Worm (Caenorhabditis elegans) whole organism, L2 larva: ENCODE data around the gene nlp-31.

Source experiments
- C34F6.9 ChIP-seq: fragments of 150-350 bp; optimal IDR thresholded peaks from 2 replicates; lab custom pipeline; 2014; ENCODE audit warnings: missing biosample characterization, missing genetic modification characterization
- F13H6.1 ChIP-seq: sonication (generic microtip); optimal IDR thresholded peaks from 2 replicates; lab custom pipeline; 2016; ENCODE audit warnings: missing genetic modification characterization, missing compliant biosample characterization
- R02D3.7 ChIP-seq: fragments of 150-350 bp; optimal IDR thresholded peaks from 2 replicates; lab custom pipeline; 2014; ENCODE audit warnings: missing biosample characterization, missing genetic modification characterization
- Y55F3AM.14 ChIP-seq: fragments of 200-800 bp; sonication (Bioruptor generic); optimal IDR thresholded peaks from 2 replicates; lab custom pipeline; 2018; ENCODE audit warnings: mild to moderate bottlenecking, missing genetic modification characterization, missing compliant biosample characterization
- ZK546.5 ChIP-seq: sonication (generic microtip); optimal IDR thresholded peaks from 2 replicates; lab custom pipeline; 2017; ENCODE audit warnings: missing biosample characterization, missing genetic modification characterization
- alr-1 ChIP-seq: fragments of 150-350 bp; optimal IDR thresholded peaks from 2 replicates; lab custom pipeline; 2014; ENCODE audit warnings: missing biosample characterization, missing genetic modification characterization
- aly-2 ChIP-seq: fragments of 150-350 bp; optimal IDR thresholded peaks from 2 replicates; lab custom pipeline; 2014; ENCODE audit warnings: missing biosample characterization, missing genetic modification characterization
- ama-1 ChIP-seq: fragments of 150-350 bp; optimal IDR thresholded peaks from 2 replicates; lab custom pipeline; 2018; ENCODE audit warnings: inconsistent platforms
- blmp-1 ChIP-seq: sonication (generic microtip); optimal IDR thresholded peaks from 2 replicates; lab custom pipeline; 2017; ENCODE audit warnings: missing genetic modification characterization, mild to moderate bottlenecking, missing compliant biosample characterization, antibody characterized with exemption, moderate library complexity; ENCODE audit not compliant: insufficient read depth
- ceh-16 ChIP-seq: fragments of 150-350 bp; optimal IDR thresholded peaks from 2 replicates; lab custom pipeline; 2014; ENCODE audit warnings: missing biosample characterization, missing genetic modification characterization
- ceh-82 ChIP-seq: fragments of 150-350 bp; optimal IDR thresholded peaks from 2 replicates; lab custom pipeline; 2014; ENCODE audit warnings: missing biosample characterization, missing genetic modification characterization
- crh-2 ChIP-seq: sonication (generic microtip); optimal IDR thresholded peaks from 2 replicates; lab custom pipeline; 2017; ENCODE audit warnings: missing biosample characterization, missing genetic modification characterization
- dmd-4 ChIP-seq: sonication (generic microtip); optimal IDR thresholded peaks from 2 replicates; lab custom pipeline; 2017; ENCODE audit warnings: missing biosample characterization, missing genetic modification characterization
- egl-27 ChIP-seq: sonication (generic microtip); optimal IDR thresholded peaks from 3 replicates; lab custom pipeline; 2017; ENCODE audit warnings: missing biosample characterization, missing genetic modification reagents, missing genetic modification characterization
- elt-1 ChIP-seq: fragments of 150-350 bp; optimal IDR thresholded peaks from 2 replicates; lab custom pipeline; 2014; ENCODE audit warnings: missing biosample characterization, missing genetic modification characterization
- elt-3 ChIP-seq: sonication (generic microtip); optimal IDR thresholded peaks from 2 replicates; lab custom pipeline; 2017; ENCODE audit warnings: missing biosample characterization, missing genetic modification characterization
- fos-1 ChIP-seq: fragments of 150-350 bp; optimal IDR thresholded peaks from 2 replicates; lab custom pipeline; 2014; ENCODE audit warnings: missing biosample characterization, missing genetic modification characterization
- gmeb-1 ChIP-seq: fragments of 150-350 bp; optimal IDR thresholded peaks from 2 replicates; lab custom pipeline; 2014; ENCODE audit warnings: missing biosample characterization, missing genetic modification characterization
- lin-11 ChIP-seq: fragments of 150-350 bp; sonication (generic microtip); optimal IDR thresholded peaks from 2 replicates; lab custom pipeline; 2014; ENCODE audit warnings: missing biosample characterization, missing genetic modification characterization, inconsistent platforms, mixed read lengths
- lin-13 ChIP-seq: fragments of 150-350 bp; optimal IDR thresholded peaks from 2 replicates; lab custom pipeline; 2014; ENCODE audit warnings: missing biosample characterization, missing genetic modification reagents, missing genetic modification characterization
- lin-39 ChIP-seq: fragments of 150-350 bp; optimal IDR thresholded peaks from 2 replicates; lab custom pipeline; 2014; ENCODE audit warnings: missing biosample characterization, missing genetic modification reagents, missing genetic modification characterization
- lsy-2 ChIP-seq, 2 experiments: fragments of 150-350 bp in 1 of 2; sonication (generic microtip) in 1 of 2; optimal IDR thresholded peaks; 2 replicates each; lab custom pipeline; 2014 to 2017; ENCODE audit warnings: missing biosample characterization in 2 of 2, missing genetic modification characterization in 2 of 2
- mab-5 ChIP-seq: fragments of 150-350 bp; optimal IDR thresholded peaks from 2 replicates; lab custom pipeline; 2014; ENCODE audit warnings: missing biosample characterization, missing genetic modification characterization
- mbf-1 ChIP-seq: sonication (generic microtip); optimal IDR thresholded peaks from 2 replicates; lab custom pipeline; 2017; ENCODE audit warnings: missing biosample characterization, missing genetic modification characterization
- mdl-1 ChIP-seq, 2 experiments: fragments of 150-350 bp in 1 of 2; sonication (generic microtip) in 1 of 2; optimal IDR thresholded peaks; 2 replicates each; lab custom pipeline; 2017; ENCODE audit warnings: missing biosample characterization in 2 of 2, missing genetic modification characterization in 2 of 2
- nhr-10 ChIP-seq: sonication (generic microtip); optimal IDR thresholded peaks from 2 replicates; lab custom pipeline; 2017; ENCODE audit warnings: missing biosample characterization, missing genetic modification characterization
- nhr-11 ChIP-seq: fragments of 150-350 bp; optimal IDR thresholded peaks from 2 replicates; lab custom pipeline; 2014; ENCODE audit warnings: missing biosample characterization, missing genetic modification characterization
- nhr-12 ChIP-seq: fragments of 150-350 bp; optimal IDR thresholded peaks from 2 replicates; lab custom pipeline; 2014; ENCODE audit warnings: missing biosample characterization, missing genetic modification characterization
- nhr-129 ChIP-seq: fragments of 150-350 bp; optimal IDR thresholded peaks from 2 replicates; lab custom pipeline; 2014; ENCODE audit warnings: missing biosample characterization, missing genetic modification characterization
- nhr-21 ChIP-seq: fragments of 150-350 bp; optimal IDR thresholded peaks from 2 replicates; lab custom pipeline; 2014; ENCODE audit warnings: missing biosample characterization, missing genetic modification characterization
- nhr-23 ChIP-seq: fragments of 150-350 bp; optimal IDR thresholded peaks from 2 replicates; lab custom pipeline; 2014; ENCODE audit warnings: missing biosample characterization, missing genetic modification reagents, missing genetic modification characterization
- nhr-237 ChIP-seq: fragments of 150-350 bp; optimal IDR thresholded peaks from 2 replicates; lab custom pipeline; 2014; ENCODE audit warnings: missing biosample characterization, missing genetic modification characterization
- nhr-25 ChIP-seq: fragments of 150-350 bp; sonication (generic microtip); optimal IDR thresholded peaks from 3 replicates; lab custom pipeline; 2014; ENCODE audit warnings: missing biosample characterization, missing genetic modification characterization
- nhr-6 ChIP-seq: fragments of 150-350 bp; optimal IDR thresholded peaks from 2 replicates; lab custom pipeline; 2014; ENCODE audit warnings: missing biosample characterization, missing genetic modification characterization
- nhr-77 ChIP-seq: fragments of 150-350 bp; optimal IDR thresholded peaks from 2 replicates; lab custom pipeline; 2014; ENCODE audit warnings: missing biosample characterization, missing genetic modification characterization
- peb-1 ChIP-seq: fragments of 150-350 bp; optimal IDR thresholded peaks from 2 replicates; lab custom pipeline; 2014; ENCODE audit warnings: missing biosample characterization, missing genetic modification characterization
- sem-4 ChIP-seq: fragments of 150-350 bp; optimal IDR thresholded peaks from 2 replicates; lab custom pipeline; 2014; ENCODE audit warnings: missing biosample characterization, missing genetic modification reagents, missing genetic modification characterization
- skn-1 ChIP-seq: sonication (generic microtip); optimal IDR thresholded peaks from 2 replicates; lab custom pipeline; 2017; ENCODE audit warnings: missing biosample characterization, missing genetic modification characterization
- sma-3 ChIP-seq: sonication (generic microtip); optimal IDR thresholded peaks from 2 replicates; lab custom pipeline; 2016; ENCODE audit warnings: missing genetic modification reagents, missing genetic modification characterization, missing compliant biosample characterization
- sma-9 ChIP-seq, 2 experiments: fragments of 150-350 bp in 1 of 2; sonication (generic microtip) in 1 of 2; optimal IDR thresholded peaks; 2 replicates each; lab custom pipeline; 2014 to 2016; ENCODE audit warnings: missing genetic modification characterization in 2 of 2, mild to moderate bottlenecking in 1 of 2, missing biosample characterization in 1 of 2, missing compliant biosample characterization in 1 of 2, missing genetic modification reagents in 1 of 2, moderate library complexity in 1 of 2
- snpc-4 ChIP-seq: fragments of 150-350 bp; optimal IDR thresholded peaks from 2 replicates; lab custom pipeline; 2014; ENCODE audit warnings: missing biosample characterization, missing genetic modification characterization
- unc-39 ChIP-seq: fragments of 150-350 bp; optimal IDR thresholded peaks from 2 replicates; lab custom pipeline; 2014; ENCODE audit warnings: missing biosample characterization, missing genetic modification characterization
- unc-55 ChIP-seq: fragments of 150-350 bp; sonication (generic microtip); optimal IDR thresholded peaks from 3 replicates; lab custom pipeline; 2014; ENCODE audit warnings: missing biosample characterization, missing genetic modification reagents, missing genetic modification characterization
- unc-62 ChIP-seq: fragments of 150-350 bp; optimal IDR thresholded peaks from 2 replicates; lab custom pipeline; 2014; ENCODE audit warnings: missing biosample characterization, missing genetic modification reagents, missing genetic modification characterization
- zag-1 ChIP-seq: fragments of 150-350 bp; optimal IDR thresholded peaks from 2 replicates; lab custom pipeline; 2014; ENCODE audit warnings: missing biosample characterization, missing genetic modification characterization
- ztf-1 ChIP-seq: fragments of 200-800 bp; sonication (Bioruptor generic); conservative IDR thresholded peaks from 2 replicates; pipeline ENCODE4 v1.3.6; 2022; ENCODE audit warnings: missing genetic modification characterization, missing compliant biosample characterization
- ztf-4 ChIP-seq: fragments of 150-350 bp; optimal IDR thresholded peaks from 2 replicates; lab custom pipeline; 2014; ENCODE audit warnings: missing biosample characterization, missing genetic modification characterization

The nlp-31 gene

DNA sequence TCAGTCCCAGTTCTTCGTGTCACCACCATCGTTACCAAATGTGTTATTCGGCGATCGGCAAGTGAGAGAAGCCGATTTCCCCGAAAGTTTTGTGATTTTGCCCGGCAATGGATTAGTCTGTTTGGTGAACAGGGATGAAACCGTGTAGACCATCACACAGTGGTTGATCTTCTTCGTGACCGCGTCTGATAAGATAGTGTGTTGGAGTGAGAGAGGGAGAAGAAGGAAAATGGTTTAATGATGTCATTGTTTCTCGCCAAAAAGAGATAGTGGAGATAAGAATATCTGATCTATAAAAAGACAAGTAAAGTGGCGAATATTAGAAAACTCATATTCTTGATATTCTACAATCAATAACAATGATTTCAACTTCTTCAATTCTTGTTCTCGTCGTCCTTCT, at the start of gene nlp-31:
nlp-31 (plus strand) TSS at position 237 of the 400 bp plus-strand sequence.
- peak in 1 of 2 experiments; percentile 23 for TF ChIP-seq mdl-1 (tag; optimal IDR thresholded peaks at IDR 0.05; lab: Kevin White, UChicago)
- TF ChIP-seq Y55F3AM.14 (GFP tag; lab: Kevin White, UChicago) = no peak
- TF ChIP-seq unc-55 = no peak
- TF ChIP-seq C34F6.9 = no peak
- no peak for TF ChIP-seq ztf-4 (tag; lab: Kevin White, UChicago)
- no peak for TF ChIP-seq aly-2 (tag; lab: Kevin White, UChicago)
- TF ChIP-seq sem-4 (tag; lab: Kevin White, UChicago) = no peak
- TF ChIP-seq zag-1 (tag; lab: Kevin White, UChicago) = no peak
- TF ChIP-seq nhr-6 = no peak
- TF ChIP-seq lin-11 (tag; lab: Kevin White, UChicago) = no peak
- no peak for TF ChIP-seq gmeb-1 (tag; lab: Kevin White, UChicago)
- no peak for TF ChIP-seq nhr-129 (tag; lab: Kevin White, UChicago)
- TF ChIP-seq nhr-25 (tag; lab: Kevin White, UChicago) = peak; percentile 77
- no peak for TF ChIP-seq ceh-82
- peak; percentile 90 for TF ChIP-seq sma-3 (GFP tag; lab: Kevin White, UChicago)
- TF ChIP-seq snpc-4 (tag; lab: Kevin White, UChicago) = no peak
- TF ChIP-seq mbf-1 (tag; lab: Kevin White, UChicago) = no peak
- no peak for TF ChIP-seq R02D3.7
- TF ChIP-seq egl-27 (tag; lab: Kevin White, UChicago) = no peak
- TF ChIP-seq nhr-12 (tag; lab: Kevin White, UChicago) = no peak
- TF ChIP-seq crh-2 (tag; lab: Kevin White, UChicago) = peak; percentile 5
- no peak for TF ChIP-seq elt-1
- no peak for TF ChIP-seq lin-13 (GFP tag; lab: Kevin White, UChicago)
- TF ChIP-seq ZK546.5 (tag; lab: Kevin White, UChicago) = no peak
- TF ChIP-seq mab-5 (tag; lab: Kevin White, UChicago) = no peak
- TF ChIP-seq nhr-237 (tag; lab: Kevin White, UChicago) = no peak
- TF ChIP-seq ama-1 (lab: Kevin White, UChicago) = no peak
- no peak for TF ChIP-seq alr-1
- TF ChIP-seq F13H6.1 (tag; lab: Kevin White, UChicago) = peak; percentile 10
- peak; percentile 73 for TF ChIP-seq nhr-21 (tag; lab: Kevin White, UChicago)
- TF ChIP-seq nhr-77 (tag; lab: Kevin White, UChicago) = no peak
- TF ChIP-seq dmd-4 (tag; lab: Kevin White, UChicago) = no peak
- no peak for TF ChIP-seq unc-39 (tag; lab: Kevin White, UChicago)
- TF ChIP-seq nhr-10 (tag; lab: Kevin White, UChicago) = no peak
- no peak for TF ChIP-seq elt-3 (tag; lab: Kevin White, UChicago)
- no peak for TF ChIP-seq ztf-1
- TF ChIP-seq fos-1 (tag; lab: Kevin White, UChicago) = peak; percentile 34
- no peak for TF ChIP-seq nhr-23
- no peak for TF ChIP-seq unc-62 (GFP tag; lab: Kevin White, UChicago)
- no peak for TF ChIP-seq lsy-2 (tag; optimal IDR thresholded peaks at IDR 0.05; lab: Kevin White, UChicago)
- no peak for TF ChIP-seq lin-39 (tag; lab: Kevin White, UChicago)
- peak; percentile 57 for TF ChIP-seq blmp-1 (tag; lab: Kevin White, UChicago)
- TF ChIP-seq nhr-11 (tag; lab: Kevin White, UChicago) = no peak
- TF ChIP-seq ceh-16 = no peak
- TF ChIP-seq skn-1 (tag; lab: Kevin White, UChicago) = no peak
- no peak for TF ChIP-seq peb-1 (tag; lab: Kevin White, UChicago)
- TF ChIP-seq sma-9 (GFP tag; optimal IDR thresholded peaks at IDR 0.05; lab: Kevin White, UChicago) = peak; percentile 69
- no peak for TF ChIP-seq sma-9 (tag; optimal IDR thresholded peaks at IDR 0.05; lab: Kevin White, UChicago)
- TF ChIP-seq, all 48 proteins: peak for 9
